Fruit fly (Drosophila melanogaster): ENCODE data around the gene loco.

The loco gene

dm6 chr3R:22631156-22631555, 8.0 kb downstream of the loco start (continued):
- TF ChIP-seq CG12219 (GFP tag; optimal IDR thresholded peaks at IDR 0.05) (peak; percentile 15), CG3407 (GFP tag; optimal IDR thresholded peaks at IDR 0.05) (peak; percentile 15), ATbp (GFP tag; optimal IDR thresholded peaks at IDR 0.05) (peak; percentile 53), CG11456 (GFP tag; IDR thresholded peaks at IDR 0.05) (no peak), ase (GFP tag; IDR thresholded peaks at IDR 0.05) (no peak), CG33213 (GFP tag; optimal IDR thresholded peaks at IDR 0.05) (no peak), gcm (GFP tag; optimal IDR thresholded peaks at IDR 0.05) (no peak), CG43689 (GFP tag; IDR thresholded peaks at IDR 0.05) (no peak), Blimp-1 (GFP tag; optimal IDR thresholded peaks at IDR 0.05) (no peak), odd (GFP tag; optimal IDR thresholded peaks at IDR 0.05) (peak; percentile 21), CG11723 (GFP tag; optimal IDR thresholded peaks at IDR 0.05) (no peak), CG6791 (GFP tag; IDR thresholded peaks at IDR 0.05; ENCODE audit: partially characterized antibody) (no peak), vfl (GFP tag; optimal IDR thresholded peaks at IDR 0.05) (no peak), Nf-YB (GFP tag; optimal IDR thresholded peaks at IDR 0.05) (no peak), CG12659 (GFP tag; optimal IDR thresholded peaks at IDR 0.05) (peak; percentile 21), bab2 (GFP tag; optimal IDR thresholded peaks at IDR 0.05) (no peak), CG17385 (GFP tag; optimal IDR thresholded peaks at IDR 0.05) (peak; percentile 44), CG18262 (tag; optimal IDR thresholded peaks at IDR 0.05) (no peak), repo (GFP tag; optimal IDR thresholded peaks at IDR 0.05) (no peak), B-H1 (GFP tag; IDR thresholded peaks at IDR 0.05) (no peak), CG2875 (GFP tag; optimal IDR thresholded peaks at IDR 0.05) (peak; percentile 25), CG6654 (GFP tag; optimal IDR thresholded peaks at IDR 0.05) (no peak), CG2889 (GFP tag; IDR thresholded peaks at IDR 0.05) (no peak), CG10209 (GFP tag; optimal IDR thresholded peaks at IDR 0.05) (peak; percentile 36), CG34376 (GFP tag; optimal IDR thresholded peaks at IDR 0.05) (no peak), HLH54F (GFP tag; optimal IDR thresholded peaks at IDR 0.05) (no peak), CG13424 (tag; optimal IDR thresholded peaks at IDR 0.05) (peak; percentile 8), HmgZ (tag; optimal IDR thresholded peaks at IDR 0.05) (peak; percentile 32), Gsc (GFP tag; IDR thresholded peaks at IDR 0.05) (no peak), eyg (GFP tag; optimal IDR thresholded peaks at IDR 0.05) (no peak), usp (GFP tag; optimal IDR thresholded peaks at IDR 0.05) (no peak), lov (optimal IDR thresholded peaks at IDR 0.05) (no peak), lov (GFP tag; IDR thresholded peaks at IDR 0.05) (no peak), kay (GFP tag; optimal IDR thresholded peaks at IDR 0.05) (no peak), CG8765 (GFP tag; IDR thresholded peaks at IDR 0.05) (no peak), CG3995 (GFP tag; optimal IDR thresholded peaks at IDR 0.05) (no peak), CG7963 (GFP tag; IDR thresholded peaks at IDR 0.05; ENCODE audit: partially characterized antibody) (no peak), D19A (tag; optimal IDR thresholded peaks at IDR 0.05) (peak; percentile 26), sd (tag; optimal IDR thresholded peaks at IDR 0.05) (peak; percentile 84), Hr3 (GFP tag; optimal IDR thresholded peaks at IDR 0.05) (no peak), schlank (tag; optimal IDR thresholded peaks at IDR 0.05) (peak; percentile 7), lab (GFP tag; optimal IDR thresholded peaks at IDR 0.05) (peak; percentile 49), CG1024 (GFP tag; IDR thresholded peaks at IDR 0.05) (no peak), CTCF (GFP tag; optimal IDR thresholded peaks at IDR 0.05) (no peak), CG12769 (tag; optimal IDR thresholded peaks at IDR 0.05) (peak; percentile 64), ato (GFP tag; IDR thresholded peaks at IDR 0.05; ENCODE audit: partially characterized antibody) (no peak), mld (GFP tag; IDR thresholded peaks at IDR 0.05; ENCODE audit: partially characterized antibody) (no peak), Hmr (GFP tag; optimal IDR thresholded peaks at IDR 0.05) (peak; percentile 48), bsh (GFP tag; optimal IDR thresholded peaks at IDR 0.05) (no peak), Max (GFP tag; optimal IDR thresholded peaks at IDR 0.05) (no peak), CG4360 (GFP tag; IDR thresholded peaks at IDR 0.05) (no peak), Dp (GFP tag; optimal IDR thresholded peaks at IDR 0.05) (no peak)
